Worm (Caenorhabditis elegans) whole organism, L4/young adult: ENCODE data around the gene C48D1.9.

Experiments
- W03F9.2 ChIP-seq: fragments of 150-350 bp; optimal IDR thresholded peaks from 2 replicates; lab custom pipeline; 2014; ENCODE audit warnings: missing biosample characterization, missing genetic modification characterization
- dao-5 ChIP-seq: sonication (generic microtip); optimal IDR thresholded peaks from 2 replicates; lab custom pipeline; 2016; ENCODE audit warnings: missing genotype, missing genetic modification characterization, moderate library complexity, missing compliant biosample characterization
- him-1 ChIP-seq: sonication (generic microtip); optimal IDR thresholded peaks from 2 replicates; lab custom pipeline; 2016; ENCODE audit warnings: missing genotype, missing genetic modification reagents, missing genetic modification characterization, missing compliant biosample characterization

DNA sequence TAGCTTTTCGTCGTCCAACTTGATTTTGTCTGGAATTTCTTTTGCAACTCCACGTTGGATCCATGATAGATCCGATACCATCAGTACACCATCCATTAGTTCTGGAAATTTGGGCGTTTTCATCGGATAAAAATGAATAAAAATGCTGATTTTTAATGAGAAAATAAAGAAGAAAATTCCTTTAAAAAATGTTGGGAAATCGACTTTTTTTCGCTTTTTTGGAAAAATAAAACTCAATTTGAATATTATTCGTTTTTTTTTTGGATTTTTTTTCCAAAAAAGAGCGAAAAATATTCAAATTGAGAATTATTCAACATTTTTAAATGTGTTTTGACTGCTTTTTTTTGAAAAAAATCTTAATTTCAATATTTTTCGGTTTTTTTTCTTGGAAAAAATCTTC, 27.0 kb upstream of the C48D1.9 start, which contains the start of gene pwp-1:
- TF ChIP-seq him-1 (tag; lab: Kevin White, UChicago) (no peak), dao-5 (tag; lab: Kevin White, UChicago) (no peak), W03F9.2 (tag; lab: Kevin White, UChicago) (no peak)
